Worm (Caenorhabditis elegans) whole organism, late embryonic: ENCODE measurements around the gene gst-41.
A peak's percentile ranks its signal among the peaks of the same experiment; 100 is the strongest.
"Not testable (repeated sequence)": the region's sequence is repeated elsewhere in the genome, so short reads cannot be mapped to it uniquely, and the experiment has no call there.

Source experiments
- C38D4.7 ChIP-seq: fragments of 200-800 bp; sonication (Bioruptor generic); optimal IDR thresholded peaks from 2 replicates; lab custom pipeline; 2018; ENCODE audit warnings: mild to moderate bottlenecking, missing genetic modification characterization, moderate library complexity, missing compliant biosample characterization
- K09A11.1 ChIP-seq: sonication (generic microtip); optimal IDR thresholded peaks from 2 replicates; lab custom pipeline; 2017; ENCODE audit warnings: antibody characterized with exemption, mild to moderate bottlenecking, missing genetic modification characterization, missing compliant biosample characterization; ENCODE audit not compliant: insufficient read depth
- T23F11.4 ChIP-seq: fragments of 200-800 bp; sonication (Bioruptor generic); optimal IDR thresholded peaks from 2 replicates; lab custom pipeline; 2018; ENCODE audit warnings: mild to moderate bottlenecking, missing genetic modification characterization, missing compliant biosample characterization
- ahr-1 ChIP-seq: sonication (generic microtip); optimal IDR thresholded peaks from 2 replicates; lab custom pipeline; 2016; ENCODE audit warnings: missing genetic modification characterization, missing compliant biosample characterization
- ama-1 ChIP-seq: fragments of 150-350 bp; optimal IDR thresholded peaks from 2 replicates; lab custom pipeline; 2014
- ceh-30 ChIP-seq: fragments of 150-350 bp; optimal IDR thresholded peaks from 2 replicates; lab custom pipeline; 2014; ENCODE audit warnings: missing biosample characterization, missing genetic modification characterization
- ceh-31 ChIP-seq: sonication (generic microtip); optimal IDR thresholded peaks from 2 replicates; lab custom pipeline; 2016; ENCODE audit warnings: missing genetic modification characterization, missing compliant biosample characterization
- ceh-34 ChIP-seq: sonication (generic microtip); optimal IDR thresholded peaks from 2 replicates; lab custom pipeline; 2016; ENCODE audit warnings: mild to moderate bottlenecking, missing genetic modification characterization, missing compliant biosample characterization
- ceh-45 ChIP-seq: fragments of 200-800 bp; sonication (Bioruptor generic); IDR thresholded peaks from 2 replicates; pipeline ENCODE4 v1.3.6; 2022; ENCODE audit warnings: missing genetic modification reagents, missing genetic modification characterization, missing compliant biosample characterization
- ceh-48 ChIP-seq: sonication (generic microtip); optimal IDR thresholded peaks from 2 replicates; lab custom pipeline; 2016; ENCODE audit warnings: missing genetic modification characterization, inconsistent platforms, missing compliant biosample characterization
- che-1 ChIP-seq: sonication (generic microtip); optimal IDR thresholded peaks from 2 replicates; lab custom pipeline; 2016; ENCODE audit warnings: mild to moderate bottlenecking, missing genetic modification characterization, missing compliant biosample characterization
- dmd-4 ChIP-seq: sonication (generic microtip); optimal IDR thresholded peaks from 2 replicates; lab custom pipeline; 2016; ENCODE audit warnings: borderline replicate concordance, missing genetic modification characterization, missing compliant biosample characterization
- elt-2 ChIP-seq: sonication (generic microtip); optimal IDR thresholded peaks from 2 replicates; lab custom pipeline; 2016; ENCODE audit warnings: missing genetic modification reagents, missing genetic modification characterization, missing compliant biosample characterization
- hlh-15 ChIP-seq: sonication (generic microtip); optimal IDR thresholded peaks from 2 replicates; lab custom pipeline; 2016; ENCODE audit warnings: missing genetic modification characterization, missing compliant biosample characterization
- lim-6 ChIP-seq: sonication (generic microtip); optimal IDR thresholded peaks from 2 replicates; lab custom pipeline; 2016; ENCODE audit warnings: missing genetic modification characterization, missing compliant biosample characterization
- mec-3 ChIP-seq: sonication (generic microtip); optimal IDR thresholded peaks from 2 replicates; lab custom pipeline; 2016; ENCODE audit warnings: borderline replicate concordance, missing genetic modification characterization, missing compliant biosample characterization
- nhr-11 ChIP-seq: fragments of 150-350 bp; optimal IDR thresholded peaks from 2 replicates; lab custom pipeline; 2014; ENCODE audit warnings: missing biosample characterization, missing genetic modification characterization
- nhr-232 ChIP-seq: sonication (generic microtip); optimal IDR thresholded peaks from 2 replicates; lab custom pipeline; 2016; ENCODE audit warnings: missing genetic modification characterization, missing compliant biosample characterization
- pax-1 ChIP-seq: fragments of 150-350 bp; optimal IDR thresholded peaks from 2 replicates; lab custom pipeline; 2014; ENCODE audit warnings: missing biosample characterization, missing genetic modification characterization
- pha-2 ChIP-seq: sonication (generic microtip); optimal IDR thresholded peaks from 2 replicates; lab custom pipeline; 2017; ENCODE audit warnings: mild to moderate bottlenecking, missing genetic modification characterization, missing compliant biosample characterization
- pha-4 ChIP-seq: fragments of 150-350 bp; optimal IDR thresholded peaks from 2 replicates; lab custom pipeline; 2018; ENCODE audit warnings: missing biosample characterization, missing genetic modification reagents, missing genetic modification characterization
- pqm-1 ChIP-seq: sonication (generic microtip); optimal IDR thresholded peaks from 2 replicates; lab custom pipeline; 2016; ENCODE audit warnings: missing genetic modification characterization, missing compliant biosample characterization
- sdc-2 ChIP-seq: sonication (generic microtip); optimal IDR thresholded peaks from 2 replicates; lab custom pipeline; 2016; ENCODE audit warnings: missing genotype, missing genetic modification characterization, missing compliant biosample characterization
- sox-4 ChIP-seq: sonication (generic microtip); optimal IDR thresholded peaks from 2 replicates; lab custom pipeline; 2017; ENCODE audit warnings: mild to moderate bottlenecking, missing genetic modification characterization, inconsistent platforms, missing compliant biosample characterization
- unc-3 ChIP-seq, 2 experiments: fragments of 200-800 bp in 1 of 2; sonication (Bioruptor generic) in 1 of 2; sonication (generic microtip) in 1 of 2; conservative IDR thresholded peaks in 1 of 2; optimal IDR thresholded peaks in 1 of 2; 2 replicates each; pipeline versions ENCODE4 v1.3.6 to Lab custom; 2016 to 2022; ENCODE audit warnings: missing compliant biosample characterization in 2 of 2, missing genetic modification characterization in 2 of 2, missing genetic modification reagents in 1 of 2
- unc-42 ChIP-seq: sonication (generic microtip); optimal IDR thresholded peaks from 2 replicates; lab custom pipeline; 2016; ENCODE audit warnings: missing genotype, missing genetic modification characterization, missing compliant biosample characterization
- unc-86 ChIP-seq: sonication (generic microtip); optimal IDR thresholded peaks from 2 replicates; lab custom pipeline; 2016; ENCODE audit warnings: missing genetic modification characterization, missing compliant biosample characterization
- ztf-16 ChIP-seq: sonication (generic microtip); optimal IDR thresholded peaks from 2 replicates; lab custom pipeline; 2017; ENCODE audit warnings: missing genetic modification characterization, missing compliant biosample characterization

The gst-41 gene

ce11 chrV:7399202-7399601 is at the start of gene gst-41:
gst-41 (minus strand) TSS chrV:7399302.
- no peak for TF ChIP-seq ceh-34 (tag; lab: Kevin White, UChicago)

- TF ChIP-seq unc-86 (no peak), ceh-30 (tag; lab: Kevin White, UChicago) (no peak), ceh-48 (tag; lab: Kevin White, UChicago) (no peak)
Observed at ce11 chrV:7446965-7447364, 47.9 kb upstream of the gst-41 start, which contains the start of gene F25E5.5. F25E5.5 (plus strand) TSS chrV:7447265.

DNA sequence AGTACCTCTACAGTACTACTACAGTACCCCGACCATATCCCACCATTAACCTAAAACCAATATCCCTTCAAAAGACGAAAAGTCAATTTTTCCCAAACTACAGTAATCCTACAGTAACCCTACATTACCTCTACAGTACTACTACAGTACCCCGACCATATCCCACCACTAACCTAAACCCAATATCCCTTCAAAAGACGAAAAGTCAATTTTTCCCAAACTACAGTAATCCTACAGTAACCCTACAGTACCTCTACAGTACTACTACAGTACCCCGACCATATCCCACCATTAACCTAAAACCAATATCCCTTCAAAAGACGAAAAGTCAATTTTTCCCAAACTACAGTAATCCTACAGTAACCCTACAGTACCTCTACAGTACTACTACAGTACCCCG is 45.2 kb upstream of the gst-41 start, which contains the start of gene nhr-141:
TSS of gene nhr-141 (plus strand) at position 331 of the 400 bp plus-strand sequence.
- TF ChIP-seq elt-2; che-1 (tag; lab: Kevin White, UChicago); nhr-232 (tag; lab: Kevin White, UChicago): not testable (repeated sequence)
- TF ChIP-seq, all 69 proteins: peak for 0; not testable (repeated sequence) for 69

ce11 chrV:7443480-7443879 is 44.4 kb upstream of the gst-41 start:
- peak; percentile 60; the same call in 1 of the 2 replicates for TF ChIP-seq ceh-45 (GFP tag; lab: Robert Waterston, UW)

- no peak for TF ChIP-seq ceh-34 (tag; lab: Kevin White, UChicago)
- no peak for TF ChIP-seq ceh-31 (tag; lab: Kevin White, UChicago)
- TF ChIP-seq dmd-4 = no peak
- no peak for TF ChIP-seq che-1 (tag; lab: Kevin White, UChicago)
Observed at ce11 chrV:7439807-7440206, 40.7 kb upstream of the gst-41 start, which contains the start of gene try-13. try-13 (plus strand) TSS chrV:7440107.

DNA sequence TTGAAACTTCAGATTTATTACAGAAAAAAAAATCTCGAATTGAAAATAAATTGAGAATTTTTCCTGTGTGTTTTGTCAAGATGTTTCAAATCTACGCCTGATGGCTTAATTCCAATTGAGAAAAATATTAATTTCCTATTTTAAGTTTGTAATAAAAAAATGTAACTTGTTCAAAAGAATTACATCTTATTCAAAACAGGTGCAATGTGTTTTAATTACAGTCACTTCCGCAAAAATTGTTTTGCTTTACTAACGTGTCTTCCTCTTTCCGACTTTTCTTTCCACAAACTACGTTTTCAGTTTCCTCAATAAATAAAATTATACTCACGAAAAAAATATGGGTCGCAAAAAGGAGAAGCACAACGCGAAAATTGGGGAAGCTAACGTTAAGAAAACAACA is 38.9 kb upstream of the gst-41 start, which contains the start of gene F25E5.16:
TSS of gene F25E5.16 (plus strand) at position 301 of the 400 bp plus-strand sequence.
- TF ChIP-seq elt-2 = no peak
- no peak for TF ChIP-seq sox-4 (tag; lab: Kevin White, UChicago)
- no peak for TF ChIP-seq pax-1
- TF ChIP-seq dmd-4 = no peak
- no peak for TF ChIP-seq sdc-2 (tag; lab: Kevin White, UChicago)

ce11 chrV:7437538-7437937 is 38.4 kb upstream of the gst-41 start, which contains the start of gene F25E5.9:
F25E5.9 (minus strand) TSS chrV:7437919.
- TF ChIP-seq che-1 (tag; lab: Kevin White, UChicago) = no peak
- TF ChIP-seq pha-4 (tag; lab: Kevin White, UChicago) = no peak
- TF ChIP-seq pqm-1 (tag; lab: Kevin White, UChicago) = no peak
- TF ChIP-seq pha-2 (tag; lab: Kevin White, UChicago) = no peak
- TF ChIP-seq lim-6 = no peak
- no peak for TF ChIP-seq ztf-16 (tag; lab: Kevin White, UChicago)

- TF ChIP-seq T23F11.4 (no peak), C38D4.7 (GFP tag; lab: Kevin White, UChicago) (no peak), mec-3 (no peak), nhr-11 (tag; lab: Kevin White, UChicago) (no peak), sox-4 (tag; lab: Kevin White, UChicago) (no peak), ama-1 (no peak), unc-42 (tag; lab: Kevin White, UChicago) (no peak), ceh-31 (tag; lab: Kevin White, UChicago) (no peak), ceh-48 (tag; lab: Kevin White, UChicago) (no peak), hlh-15 (no peak), pha-4 (tag; lab: Kevin White, UChicago) (no peak), ahr-1 (tag; lab: Kevin White, UChicago) (no peak), elt-2 (no peak), ceh-30 (tag; lab: Kevin White, UChicago) (no peak), unc-3 (GFP tag; conservative IDR thresholded peaks at IDR 0.05; lab: Robert Waterston, UW) (no peak), unc-3 (tag; optimal IDR thresholded peaks at IDR 0.05; lab: Kevin White, UChicago) (no peak), K09A11.1 (tag; lab: Kevin White, UChicago) (no peak)
- TF ChIP-seq, all 69 proteins: peak for 0
Observed at ce11 chrV:7436911-7437310, 37.8 kb upstream of the gst-41 start.
